Worm (Caenorhabditis elegans) whole organism, L1 larva: ENCODE measurements around the gene C07A12.7.

Experiments used
- C16A3.4 ChIP-seq: fragments of 150-350 bp; optimal IDR thresholded peaks from 2 replicates; lab custom pipeline; 2014; ENCODE audit warnings: missing biosample characterization, missing genetic modification characterization
- C34B4.2 ChIP-seq: sonication (generic microtip); optimal IDR thresholded peaks from 2 replicates; lab custom pipeline; 2017; ENCODE audit warnings: mild to moderate bottlenecking, missing genetic modification characterization, missing compliant biosample characterization
- Y116A8C.19 ChIP-seq: sonication (generic microtip); optimal IDR thresholded peaks from 2 replicates; lab custom pipeline; 2016; ENCODE audit warnings: missing compliant biosample characterization, missing genetic modification characterization, borderline replicate concordance
- alr-1 ChIP-seq: fragments of 200-800 bp; sonication (Bioruptor generic); optimal IDR thresholded peaks from 2 replicates; lab custom pipeline; 2018; ENCODE audit warnings: borderline replicate concordance, mild to moderate bottlenecking, missing genetic modification characterization, missing compliant biosample characterization
- aly-2 ChIP-seq: fragments of 150-350 bp; optimal IDR thresholded peaks from 2 replicates; lab custom pipeline; 2014; ENCODE audit warnings: missing biosample characterization, missing genetic modification characterization
- ama-1 ChIP-seq: fragments of 150-350 bp; optimal IDR thresholded peaks from 2 replicates; lab custom pipeline; 2014
- blmp-1 ChIP-seq: fragments of 150-350 bp; optimal IDR thresholded peaks from 2 replicates; lab custom pipeline; 2014; ENCODE audit warnings: missing biosample characterization, missing genetic modification characterization
- ceh-82 ChIP-seq, 3 experiments: fragments of 150-350 bp in 1 of 3; sonication (generic microtip) in 2 of 3; optimal IDR thresholded peaks; 2 replicates each; lab custom pipeline; 2014 to 2017; ENCODE audit warnings: missing biosample characterization in 3 of 3, missing genetic modification characterization in 3 of 3
- ces-1 ChIP-seq: fragments of 150-350 bp; optimal IDR thresholded peaks from 2 replicates; lab custom pipeline; 2014; ENCODE audit warnings: missing biosample characterization, missing genetic modification reagents, missing genetic modification characterization
- dpl-1 ChIP-seq, 3 experiments: fragments of 150-350 bp in 2 of 3; sonication (generic microtip) in 1 of 3; optimal IDR thresholded peaks; 2 replicates each; lab custom pipeline; 2014 to 2017; ENCODE audit warnings: missing biosample characterization in 3 of 3, missing genetic modification characterization in 3 of 3, missing genetic modification reagents in 3 of 3
- dsc-1 ChIP-seq: sonication (generic microtip); optimal IDR thresholded peaks from 2 replicates; lab custom pipeline; 2016; ENCODE audit warnings: mild to moderate bottlenecking, missing genetic modification characterization, missing compliant biosample characterization
- efl-1 ChIP-seq, 4 experiments: fragments of 150-350 bp; optimal IDR thresholded peaks in 3 of 4; peaks in 1 of 4; 1 replicate in 1 of 4; 2 replicates in 3 of 4; lab custom pipeline; 2014; ENCODE audit warnings: missing biosample characterization in 2 of 4, missing genetic modification characterization in 2 of 4, missing genetic modification reagents in 2 of 4
- efl-3 ChIP-seq: fragments of 200-800 bp; sonication (Bioruptor generic); optimal IDR thresholded peaks from 2 replicates; lab custom pipeline; 2018; ENCODE audit warnings: mild to moderate bottlenecking, missing genetic modification characterization, missing compliant biosample characterization
- egl-13 ChIP-seq: sonication (generic microtip); optimal IDR thresholded peaks from 2 replicates; lab custom pipeline; 2016; ENCODE audit warnings: missing genotype, missing genetic modification reagents, missing genetic modification characterization, missing compliant biosample characterization
- elt-2 ChIP-seq: sonication (generic microtip); optimal IDR thresholded peaks from 2 replicates; lab custom pipeline; 2016; ENCODE audit warnings: missing genetic modification characterization, mild to moderate bottlenecking, inconsistent platforms, missing compliant biosample characterization, missing genetic modification reagents
- ets-5 ChIP-seq: fragments of 200-800 bp; sonication (Bioruptor generic); IDR thresholded peaks from 2 replicates; pipeline ENCODE4 v1.3.6; 2022; ENCODE audit warnings: missing genetic modification characterization, missing compliant biosample characterization
- fkh-10 ChIP-seq: sonication (generic microtip); optimal IDR thresholded peaks from 2 replicates; lab custom pipeline; 2017; ENCODE audit warnings: missing biosample characterization, missing genetic modification reagents, missing genetic modification characterization
- fkh-4 ChIP-seq: sonication (generic microtip); optimal IDR thresholded peaks from 2 replicates; lab custom pipeline; 2016; ENCODE audit warnings: missing compliant biosample characterization, missing genetic modification characterization, borderline replicate concordance
- fos-1 ChIP-seq: fragments of 150-350 bp; optimal IDR thresholded peaks from 2 replicates; lab custom pipeline; 2014; ENCODE audit warnings: missing biosample characterization, missing genetic modification characterization
- hlh-17 ChIP-seq: fragments of 200-800 bp; sonication (Bioruptor generic); optimal IDR thresholded peaks from 2 replicates; lab custom pipeline; 2018; ENCODE audit warnings: missing genetic modification characterization, mild to moderate bottlenecking, missing compliant biosample characterization, moderate library complexity, borderline replicate concordance
- hlh-4 ChIP-seq: sonication (generic microtip); optimal IDR thresholded peaks from 2 replicates; lab custom pipeline; 2016; ENCODE audit warnings: mild to moderate bottlenecking, missing genetic modification characterization, missing compliant biosample characterization
- hpl-2 ChIP-seq: fragments of 150-350 bp; optimal IDR thresholded peaks from 2 replicates; lab custom pipeline; 2014; ENCODE audit warnings: missing biosample characterization, missing genetic modification reagents, missing genetic modification characterization
- irx-1 ChIP-seq: sonication (generic microtip); optimal IDR thresholded peaks from 2 replicates; lab custom pipeline; 2016; ENCODE audit warnings: missing genetic modification characterization, missing compliant biosample characterization
- lin-13 ChIP-seq: fragments of 150-350 bp; optimal IDR thresholded peaks from 2 replicates; lab custom pipeline; 2014; ENCODE audit warnings: missing biosample characterization, missing genetic modification reagents, missing genetic modification characterization
- lin-14 ChIP-seq: fragments of 200-800 bp; sonication (Bioruptor generic); optimal IDR thresholded peaks from 2 replicates; lab custom pipeline; 2018; ENCODE audit warnings: mild to moderate bottlenecking, missing genetic modification characterization, moderate library complexity, missing compliant biosample characterization
- lin-35 ChIP-seq, 2 experiments: fragments of 150-350 bp; optimal IDR thresholded peaks; 2 replicates each; lab custom pipeline; 2014; ENCODE audit warnings: missing biosample characterization in 2 of 2, missing genetic modification characterization in 2 of 2, missing genetic modification reagents in 2 of 2
- lir-3 ChIP-seq: sonication (generic microtip); optimal IDR thresholded peaks from 2 replicates; lab custom pipeline; 2016; ENCODE audit warnings: mild to moderate bottlenecking, missing genetic modification characterization, moderate library complexity, missing compliant biosample characterization; ENCODE audit not compliant: poor library complexity
- mab-9 ChIP-seq: fragments of 200-800 bp; sonication (Bioruptor generic); IDR thresholded peaks from 2 replicates; pipeline ENCODE4 v1.3.6; 2022; ENCODE audit warnings: missing genetic modification reagents, missing genetic modification characterization, missing compliant biosample characterization
- mdl-1 ChIP-seq, 2 experiments: fragments of 150-350 bp; optimal IDR thresholded peaks; 2 replicates each; lab custom pipeline; 2014 to 2017; ENCODE audit warnings: missing biosample characterization in 2 of 2, missing genetic modification characterization in 2 of 2, inconsistent platforms in 1 of 2
- mef-2 ChIP-seq: fragments of 150-350 bp; optimal IDR thresholded peaks from 2 replicates; lab custom pipeline; 2014; ENCODE audit warnings: missing biosample characterization, missing genetic modification characterization
- nhr-20 ChIP-seq: sonication (generic microtip); optimal IDR thresholded peaks from 2 replicates; lab custom pipeline; 2016; ENCODE audit warnings: mild to moderate bottlenecking, missing genetic modification characterization, missing compliant biosample characterization
- nhr-237 ChIP-seq: fragments of 150-350 bp; optimal IDR thresholded peaks from 2 replicates; lab custom pipeline; 2014; ENCODE audit warnings: missing biosample characterization, missing genetic modification characterization
- nhr-28 ChIP-seq: fragments of 150-350 bp; optimal IDR thresholded peaks from 2 replicates; lab custom pipeline; 2014; ENCODE audit warnings: missing biosample characterization, missing genetic modification characterization
- nhr-47 ChIP-seq: sonication (generic microtip); optimal IDR thresholded peaks from 2 replicates; lab custom pipeline; 2016; ENCODE audit warnings: mild to moderate bottlenecking, missing genetic modification characterization, moderate library complexity, missing compliant biosample characterization
- nhr-76 ChIP-seq: sonication (generic microtip); optimal IDR thresholded peaks from 2 replicates; lab custom pipeline; 2017; ENCODE audit warnings: missing biosample characterization, missing genetic modification characterization
- nhr-77 ChIP-seq: fragments of 150-350 bp; optimal IDR thresholded peaks from 2 replicates; lab custom pipeline; 2014; ENCODE audit warnings: missing biosample characterization, missing genetic modification characterization
- nhr-84 ChIP-seq: sonication (generic microtip); optimal IDR thresholded peaks from 2 replicates; lab custom pipeline; 2017; ENCODE audit warnings: missing biosample characterization, missing genetic modification characterization
- nhr-90 ChIP-seq: sonication (generic microtip); optimal IDR thresholded peaks from 2 replicates; lab custom pipeline; 2016; ENCODE audit warnings: mild to moderate bottlenecking, missing genetic modification characterization, missing compliant biosample characterization; ENCODE audit not compliant: poor library complexity
- pag-3 ChIP-seq: sonication (generic microtip); optimal IDR thresholded peaks from 2 replicates; lab custom pipeline; 2017; ENCODE audit warnings: missing genetic modification characterization, mild to moderate bottlenecking, missing compliant biosample characterization, antibody characterized with exemption, borderline replicate concordance; ENCODE audit not compliant: insufficient read depth
- pax-3 ChIP-seq: fragments of 200-800 bp; sonication (Bioruptor generic); optimal IDR thresholded peaks from 2 replicates; lab custom pipeline; 2018; ENCODE audit warnings: mild to moderate bottlenecking, missing genetic modification characterization, moderate library complexity, missing compliant biosample characterization
- pqm-1 ChIP-seq: sonication (generic microtip); optimal IDR thresholded peaks from 3 replicates; lab custom pipeline; 2017; ENCODE audit warnings: missing biosample characterization, missing genetic modification characterization
- skn-1 ChIP-seq: fragments of 150-350 bp; optimal IDR thresholded peaks from 2 replicates; lab custom pipeline; 2014; ENCODE audit warnings: missing biosample characterization, missing genetic modification characterization
- snpc-4 ChIP-seq: fragments of 150-350 bp; optimal IDR thresholded peaks from 2 replicates; lab custom pipeline; 2014; ENCODE audit warnings: missing biosample characterization, missing genetic modification characterization
- snu-23 ChIP-seq: sonication (generic microtip); optimal IDR thresholded peaks from 2 replicates; lab custom pipeline; 2016; ENCODE audit warnings: missing genetic modification characterization, missing compliant biosample characterization
- sox-4 ChIP-seq: sonication (generic microtip); optimal IDR thresholded peaks from 2 replicates; lab custom pipeline; 2016; ENCODE audit warnings: missing genetic modification characterization, missing compliant biosample characterization
- sup-37 ChIP-seq: fragments of 200-800 bp; sonication (Bioruptor generic); optimal IDR thresholded peaks from 2 replicates; lab custom pipeline; 2018; ENCODE audit warnings: mild to moderate bottlenecking, missing genetic modification characterization, missing compliant biosample characterization
- swsn-7 ChIP-seq: sonication (generic microtip); optimal IDR thresholded peaks from 2 replicates; lab custom pipeline; 2016; ENCODE audit warnings: missing genetic modification characterization, missing compliant biosample characterization
- unc-130 ChIP-seq: fragments of 150-350 bp; optimal IDR thresholded peaks from 2 replicates; lab custom pipeline; 2017; ENCODE audit warnings: missing biosample characterization, missing genetic modification characterization, inconsistent platforms
- unc-86 ChIP-seq: sonication (generic microtip); optimal IDR thresholded peaks from 2 replicates; lab custom pipeline; 2016; ENCODE audit warnings: missing genetic modification characterization, missing compliant biosample characterization
- xbp-1 ChIP-seq: sonication (generic microtip); optimal IDR thresholded peaks from 2 replicates; lab custom pipeline; 2016; ENCODE audit warnings: missing genetic modification characterization, missing compliant biosample characterization
- zag-1 ChIP-seq: fragments of 150-350 bp; optimal IDR thresholded peaks from 2 replicates; lab custom pipeline; 2014; ENCODE audit warnings: missing biosample characterization, missing genetic modification characterization
- zip-4 ChIP-seq: fragments of 200-800 bp; sonication (Bioruptor generic); optimal IDR thresholded peaks from 2 replicates; lab custom pipeline; 2018; ENCODE audit warnings: mild to moderate bottlenecking, missing genetic modification characterization, moderate library complexity, missing compliant biosample characterization
- ztf-4 ChIP-seq: fragments of 150-350 bp; optimal IDR thresholded peaks from 2 replicates; lab custom pipeline; 2014; ENCODE audit warnings: missing biosample characterization, missing genetic modification characterization

Gene C07A12.7

ce11 chrX:4550987-4551386 is 29.0 kb upstream of the C07A12.7 start (continued):
- TF ChIP-seq nhr-20 (tag; lab: Kevin White, UChicago) (peak; percentile 52), pax-3 (tag; lab: Kevin White, UChicago) (no peak), nhr-84 (tag; lab: Kevin White, UChicago) (no peak), fkh-10 (no peak), hlh-17 (GFP tag; lab: Kevin White, UChicago) (no peak), C34B4.2 (no peak), pqm-1 (tag; lab: Kevin White, UChicago) (no peak), nhr-76 (tag; lab: Kevin White, UChicago) (no peak), ama-1 (no peak), nhr-90 (tag; lab: Kevin White, UChicago) (peak; percentile 44), sox-4 (tag; lab: Kevin White, UChicago) (no peak), hpl-2 (GFP tag; lab: Kevin White, UChicago) (no peak), egl-13 (tag; lab: Kevin White, UChicago) (no peak), ztf-4 (tag; lab: Kevin White, UChicago) (no peak), efl-3 (GFP tag; lab: Kevin White, UChicago) (no peak), ceh-82 (tag; optimal IDR thresholded peaks at IDR 0.05; lab: Kevin White, UChicago) (no peak), aly-2 (no peak), mab-9 (GFP tag; lab: Robert Waterston, UW) (no peak), lin-35 (GFP tag; optimal IDR thresholded peaks at IDR 0.05; lab: Kevin White, UChicago) (peak; percentile 3 to 52), nhr-77 (tag; lab: Kevin White, UChicago) (no peak), swsn-7 (no peak), lin-13 (no peak), pag-3 (no peak), ets-5 (GFP tag; lab: Robert Waterston, UW) (no peak), zip-4 (GFP tag; lab: Kevin White, UChicago) (no peak), fos-1 (no peak), skn-1 (tag; lab: Kevin White, UChicago) (no peak), blmp-1 (tag; lab: Kevin White, UChicago) (peak; percentile 94), nhr-28 (tag; lab: Kevin White, UChicago) (no peak), C16A3.4 (peak; percentile 26), nhr-237 (tag; lab: Kevin White, UChicago) (no peak), zag-1 (tag; lab: Kevin White, UChicago) (no peak), lir-3 (no peak), xbp-1 (tag; lab: Kevin White, UChicago) (no peak), dpl-1 (GFP tag; optimal IDR thresholded peaks at IDR 0.05; lab: Kevin White, UChicago) (peak in 1 of 3 experiments; percentile 3), sup-37 (GFP tag; lab: Kevin White, UChicago) (no peak), dsc-1 (no peak), unc-86 (tag; lab: Kevin White, UChicago) (no peak), lin-14 (GFP tag; lab: Kevin White, UChicago) (peak; percentile 77), elt-2 (tag; lab: Kevin White, UChicago) (no peak), unc-130 (peak; percentile 65), Y116A8C.19 (tag; lab: Kevin White, UChicago) (no peak), irx-1 (no peak), hlh-4 (no peak), snpc-4 (tag; lab: Kevin White, UChicago) (no peak), efl-1 (optimal IDR thresholded peaks at IDR 0.05; lab: Kevin White, UChicago) (no peak), efl-1 (GFP tag; optimal IDR thresholded peaks at IDR 0.05 in 1 of 2; lab: Kevin White, UChicago) (no peak), snu-23 (peak; percentile 31), ces-1 (GFP tag; lab: Kevin White, UChicago) (no peak), mef-2 (tag; lab: Kevin White, UChicago) (no peak), nhr-47 (tag; lab: Kevin White, UChicago) (no peak), alr-1 (tag; lab: Kevin White, UChicago) (no peak), mdl-1 (tag; optimal IDR thresholded peaks at IDR 0.05; lab: Kevin White, UChicago) (peak in 1 of 2 experiments; percentile 54), fkh-4 (tag; lab: Kevin White, UChicago) (no peak)
